Fruit fly (Drosophila melanogaster): ENCODE data around the gene CG14556.
A peak's percentile ranks its signal among the peaks of the same experiment; 100 is the strongest.

Gene CG14556

dm6 chr3R:26105924-26106494, 20.4 kb upstream of the CG14556 start:
- no peak for TF ChIP-seq CG2199 (GFP tag; IDR thresholded peaks at IDR 0.05)
- peak; percentile 17 for TF ChIP-seq MTF-1 (GFP tag; optimal IDR thresholded peaks at IDR 0.05; ENCODE audit: borderline replicate concordance)
- TF ChIP-seq dm (GFP tag; optimal IDR thresholded peaks at IDR 0.05), result no peak
- peak; percentile 79 for TF ChIP-seq Ada2b (GFP tag; IDR thresholded peaks at IDR 0.05)
- TF ChIP-seq Poxn (GFP tag; IDR thresholded peaks at IDR 0.05), result no peak
- no peak for TF ChIP-seq Rx (GFP tag; IDR thresholded peaks at IDR 0.05)
- TF ChIP-seq abd-A (tag; optimal IDR thresholded peaks at IDR 0.05), result peak; percentile 93
- peak; percentile 74 for TF ChIP-seq Atf6 (GFP tag; IDR thresholded peaks at IDR 0.05)
- TF ChIP-seq CG4707 (GFP tag; optimal IDR thresholded peaks at IDR 0.05), result no peak
- peak; percentile 92 for TF ChIP-seq Rfx (GFP tag; IDR thresholded peaks at IDR 0.05)
- TF ChIP-seq CG3065 (GFP tag; optimal IDR thresholded peaks at IDR 0.05), result no peak
- peak; percentile 99 for TF ChIP-seq cwo (GFP tag; optimal IDR thresholded peaks at IDR 0.05)
- TF ChIP-seq ems (GFP tag; optimal IDR thresholded peaks at IDR 0.05), result no peak
- peak; percentile 74 for TF ChIP-seq tap (tag; optimal IDR thresholded peaks at IDR 0.05)
- TF ChIP-seq Sox102F (GFP tag; optimal IDR thresholded peaks at IDR 0.05), result peak; percentile 62
- no peak for TF ChIP-seq lbe (GFP tag; optimal IDR thresholded peaks at IDR 0.05)
- peak; percentile 73 for TF ChIP-seq gem (tag; optimal IDR thresholded peaks at IDR 0.05)
- peak; percentile 60 for TF ChIP-seq scrt (GFP tag; optimal IDR thresholded peaks at IDR 0.05)
- no peak for TF ChIP-seq zf30C (GFP tag; optimal IDR thresholded peaks at IDR 0.05)
- 0 out of 2 replicates have a peak, but pooled peaks have one; percentile 33 for TF ChIP-seq CG43689 (GFP tag; IDR thresholded peaks at IDR 0.05)
- TF ChIP-seq CG1603 (tag; optimal IDR thresholded peaks at IDR 0.05), result no peak
- 0 out of 2 replicates have a peak, but pooled peaks have one; percentile 45 for TF ChIP-seq ara (GFP tag; IDR thresholded peaks at IDR 0.05)
- peak; percentile 87 for TF ChIP-seq Ptx1 (GFP tag; IDR thresholded peaks at IDR 0.05)
- TF ChIP-seq CG17612 (GFP tag; IDR thresholded peaks at IDR 0.05), result peak; percentile 58; the same call in 1 of the 2 replicates
- TF ChIP-seq CG13296 (GFP tag; optimal IDR thresholded peaks at IDR 0.05), result peak; percentile 37
- peak; percentile 82 for TF ChIP-seq Fer3 (tag; optimal IDR thresholded peaks at IDR 0.05)
- TF ChIP-seq pros (GFP tag; optimal IDR thresholded peaks at IDR 0.05), result no peak
- peak; percentile 77; the same call in 2 of the 3 replicates for TF ChIP-seq Mrtf (GFP tag; IDR thresholded peaks at IDR 0.05)
- TF ChIP-seq zfh1 (GFP tag; IDR thresholded peaks at IDR 0.05), result peak; percentile 65
- TF ChIP-seq NC2β (GFP tag; optimal IDR thresholded peaks at IDR 0.05), result no peak
- TF ChIP-seq pfk (GFP tag; optimal IDR thresholded peaks at IDR 0.05), result no peak
- TF ChIP-seq Sox100B (GFP tag; optimal IDR thresholded peaks at IDR 0.05), result peak; percentile 10
- TF ChIP-seq CG30403 (GFP tag; optimal IDR thresholded peaks at IDR 0.05), result peak; percentile 51
- TF ChIP-seq ap (GFP tag; IDR thresholded peaks at IDR 0.05), result 0 out of 2 replicates have a peak, but pooled peaks have one; percentile 18
- no peak; the same call in 1 of the 2 replicates for TF ChIP-seq CG31441 (GFP tag; IDR thresholded peaks at IDR 0.05)
- peak; percentile 88 for TF ChIP-seq lmd (GFP tag; IDR thresholded peaks at IDR 0.05)
- no peak for TF ChIP-seq CG11398 (GFP tag; optimal IDR thresholded peaks at IDR 0.05)
- TF ChIP-seq CG10462 (GFP tag; optimal IDR thresholded peaks at IDR 0.05), result no peak
- TF ChIP-seq CG16813 (GFP tag; IDR thresholded peaks at IDR 0.05; ENCODE audit: partially characterized antibody), result no peak
- TF ChIP-seq CG17912 (GFP tag; optimal IDR thresholded peaks at IDR 0.05), result no peak
- TF ChIP-seq nerfin-2 (GFP tag; IDR thresholded peaks at IDR 0.05; ENCODE audit: partially characterized antibody), result no peak
- peak; percentile 44; the same call in 1 of the 2 replicates for TF ChIP-seq CG6272 (GFP tag; IDR thresholded peaks at IDR 0.05)
- TF ChIP-seq CG4820 (GFP tag; optimal IDR thresholded peaks at IDR 0.05), result no peak
- 0 out of 3 replicates have a peak, but pooled peaks have one; percentile 25 for TF ChIP-seq croc (GFP tag; conservative IDR thresholded peaks at IDR 0.05)
- no peak for TF ChIP-seq NC2α (GFP tag; optimal IDR thresholded peaks at IDR 0.05)
- peak; percentile 45; the same call in 1 of the 2 replicates for TF ChIP-seq Oaz (GFP tag; IDR thresholded peaks at IDR 0.05)
- peak; percentile 80 for TF ChIP-seq CG34422 (GFP tag; IDR thresholded peaks at IDR 0.05)
- TF ChIP-seq gro (GFP tag; optimal IDR thresholded peaks at IDR 0.05), result no peak
- no peak for TF ChIP-seq odd (GFP tag; optimal IDR thresholded peaks at IDR 0.05)
- TF ChIP-seq Med (GFP tag), result peak; percentile 76

Measured in whole organism, embryonic.